Worm (Caenorhabditis elegans) whole organism, young adult: ENCODE measurements around the gene ZK813.5.

Source experiments
- C06A6.2 ChIP-seq: fragments of 200-800 bp; sonication (Bioruptor generic); conservative IDR thresholded peaks from 2 replicates; pipeline ENCODE4 v1.3.6; 2022; ENCODE audit warnings: missing genetic modification characterization, missing compliant biosample characterization
- C17E4.6 ChIP-seq: fragments of 200-800 bp; sonication (Bioruptor generic); IDR thresholded peaks from 2 replicates; pipeline ENCODE4 v1.3.6; 2022; ENCODE audit warnings: missing genetic modification reagents, missing genetic modification characterization, missing compliant biosample characterization
- F23B12.7 ChIP-seq: sonication (generic microtip); optimal IDR thresholded peaks from 2 replicates; lab custom pipeline; 2017; ENCODE audit warnings: missing genetic modification characterization, mild to moderate bottlenecking, missing compliant biosample characterization, antibody characterized with exemption, moderate library complexity; ENCODE audit not compliant: insufficient read depth
- F39B2.1 ChIP-seq: fragments of 200-800 bp; sonication (Bioruptor generic); IDR thresholded peaks from 2 replicates; pipeline ENCODE4 v1.3.6; 2022; ENCODE audit warnings: missing genetic modification reagents, missing genetic modification characterization, missing compliant biosample characterization
- ZK185.1 ChIP-seq: sonication (generic microtip); optimal IDR thresholded peaks from 2 replicates; lab custom pipeline; 2016; ENCODE audit warnings: mild to moderate bottlenecking, missing genetic modification characterization, missing compliant biosample characterization; ENCODE audit not compliant: poor library complexity, severe bottlenecking
- bed-1 ChIP-seq: fragments of 200-800 bp; sonication (Bioruptor generic); IDR thresholded peaks from 2 replicates; pipeline ENCODE4 v1.3.6; 2022; ENCODE audit warnings: missing genetic modification reagents, missing genetic modification characterization, missing compliant biosample characterization
- cebp-1 ChIP-seq, 2 experiments: fragments of 200-800 bp in 1 of 2; sonication (Bioruptor generic) in 1 of 2; sonication (generic microtip) in 1 of 2; IDR thresholded peaks in 1 of 2; optimal IDR thresholded peaks in 1 of 2; 2 replicates each; pipeline versions ENCODE4 v1.3.6 to Lab custom; 2017 to 2022; ENCODE audit warnings: missing compliant biosample characterization in 2 of 2, missing genetic modification characterization in 2 of 2, mild to moderate bottlenecking in 1 of 2, missing genetic modification reagents in 1 of 2, moderate library complexity in 1 of 2
- ceh-40 ChIP-seq: fragments of 200-800 bp; sonication (Bioruptor generic); IDR thresholded peaks from 2 replicates; pipeline ENCODE4 v1.3.6; 2022; ENCODE audit warnings: missing genetic modification characterization, missing compliant biosample characterization
- ceh-91 ChIP-seq: fragments of 200-800 bp; sonication (Bioruptor generic); IDR thresholded peaks from 2 replicates; pipeline ENCODE4 v1.3.6; 2022; ENCODE audit warnings: missing genetic modification reagents, missing genetic modification characterization, missing compliant biosample characterization
- chd-7 ChIP-seq: sonication (generic microtip); optimal IDR thresholded peaks from 2 replicates; lab custom pipeline; 2016; ENCODE audit warnings: mild to moderate bottlenecking, missing genetic modification characterization, moderate library complexity, missing compliant biosample characterization
- dox-1 ChIP-seq: fragments of 200-800 bp; sonication (Bioruptor generic); IDR thresholded peaks from 2 replicates; pipeline ENCODE4 v1.3.6; 2022; ENCODE audit warnings: missing genetic modification reagents, missing genetic modification characterization, missing compliant biosample characterization
- egl-44 ChIP-seq: fragments of 200-800 bp; sonication (Bioruptor generic); IDR thresholded peaks from 2 replicates; pipeline ENCODE4 v1.3.6; 2022; ENCODE audit warnings: missing genetic modification reagents, missing genetic modification characterization, missing compliant biosample characterization
- ekl-4 ChIP-seq: fragments of 200-800 bp; sonication (Bioruptor generic); IDR thresholded peaks from 2 replicates; pipeline ENCODE4 v1.3.6; 2022; ENCODE audit warnings: missing genetic modification reagents, missing genetic modification characterization, missing compliant biosample characterization
- fkh-3 ChIP-seq: sonication (generic microtip); optimal IDR thresholded peaks from 2 replicates; lab custom pipeline; 2016; ENCODE audit warnings: mild to moderate bottlenecking, missing genetic modification characterization, missing compliant biosample characterization
- him-1 ChIP-seq: sonication (generic microtip); optimal IDR thresholded peaks from 2 replicates; lab custom pipeline; 2016; ENCODE audit warnings: missing genotype, missing genetic modification reagents, missing genetic modification characterization, missing compliant biosample characterization
- hmg-20 ChIP-seq: fragments of 200-800 bp; sonication (Bioruptor generic); IDR thresholded peaks from 2 replicates; pipeline ENCODE4 v1.3.6; 2022; ENCODE audit warnings: missing genetic modification reagents, missing genetic modification characterization, missing compliant biosample characterization
- lin-35 ChIP-seq, 3 experiments: fragments of 150-350 bp in 2 of 3; sonication (generic microtip) in 1 of 3; optimal IDR thresholded peaks; 2 replicates each; lab custom pipeline; 2014 to 2018; ENCODE audit warnings: missing biosample characterization in 3 of 3, missing genetic modification characterization in 3 of 3, missing genetic modification reagents in 3 of 3
- lsl-1 ChIP-seq: fragments of 200-800 bp; sonication (Bioruptor generic); optimal IDR thresholded peaks from 2 replicates; lab custom pipeline; 2018; ENCODE audit warnings: mild to moderate bottlenecking, missing genetic modification characterization, moderate library complexity, missing compliant biosample characterization
- madf-3 ChIP-seq: fragments of 200-800 bp; sonication (Bioruptor generic); IDR thresholded peaks from 2 replicates; pipeline ENCODE4 v1.3.6; 2022; ENCODE audit warnings: missing genetic modification reagents, missing genetic modification characterization, missing compliant biosample characterization
- madf-8 ChIP-seq: fragments of 200-800 bp; sonication (Bioruptor generic); conservative IDR thresholded peaks from 2 replicates; pipeline ENCODE4 v1.3.6; 2022; ENCODE audit warnings: missing genetic modification reagents, missing genetic modification characterization, missing compliant biosample characterization
- mel-28 ChIP-seq: sonication (generic microtip); optimal IDR thresholded peaks from 2 replicates; lab custom pipeline; 2016; ENCODE audit warnings: borderline replicate concordance, mild to moderate bottlenecking, missing genetic modification characterization, missing compliant biosample characterization
- nhr-179 ChIP-seq: sonication (generic microtip); optimal IDR thresholded peaks from 2 replicates; lab custom pipeline; 2016; ENCODE audit warnings: mild to moderate bottlenecking, missing genetic modification characterization, missing compliant biosample characterization
- nhr-27 ChIP-seq: fragments of 200-800 bp; sonication (Bioruptor generic); optimal IDR thresholded peaks from 2 replicates; lab custom pipeline; 2018; ENCODE audit warnings: mild to moderate bottlenecking, missing genetic modification characterization, moderate library complexity, missing compliant biosample characterization
- pha-4 ChIP-seq: fragments of 150-350 bp; sonication (generic microtip); optimal IDR thresholded peaks from 2 replicates; lab custom pipeline; 2014; ENCODE audit warnings: missing biosample characterization, missing genetic modification reagents, missing genetic modification characterization
- rec-8 ChIP-seq, 2 experiments: sonication (generic microtip); optimal IDR thresholded peaks; 2 replicates each; lab custom pipeline; 2016; ENCODE audit warnings: mild to moderate bottlenecking in 2 of 2, missing genetic modification characterization in 2 of 2, missing genetic modification reagents in 2 of 2, missing genotype in 2 of 2, missing biosample characterization in 1 of 2, missing compliant biosample characterization in 1 of 2, moderate library complexity in 1 of 2
- sdz-38 ChIP-seq: sonication (generic microtip); optimal IDR thresholded peaks from 2 replicates; lab custom pipeline; 2016; ENCODE audit warnings: missing genotype, missing genetic modification characterization, missing compliant biosample characterization
- snpc-1.1 ChIP-seq: sonication (generic microtip); optimal IDR thresholded peaks from 2 replicates; lab custom pipeline; 2017; ENCODE audit warnings: missing genetic modification characterization, mild to moderate bottlenecking, missing compliant biosample characterization, antibody characterized with exemption, moderate library complexity, missing genotype, missing genetic modification reagents; ENCODE audit not compliant: insufficient read depth
- snpc-4 ChIP-seq, 5 experiments: fragments of 150-350 bp in 1 of 5; sonication (generic microtip) in 4 of 5; optimal IDR thresholded peaks; 2 replicates each; lab custom pipeline; 2014 to 2018; ENCODE audit warnings: missing genetic modification characterization in 5 of 5, missing biosample characterization in 3 of 5, antibody characterized with exemption in 2 of 5, mild to moderate bottlenecking in 2 of 5, missing compliant biosample characterization in 2 of 5, missing genotype in 2 of 5, moderate library complexity in 2 of 5, missing genetic modification reagents in 1 of 5
- somi-1 ChIP-seq: fragments of 200-800 bp; sonication (Bioruptor generic); optimal IDR thresholded peaks from 2 replicates; lab custom pipeline; 2018; ENCODE audit warnings: mild to moderate bottlenecking, missing genetic modification characterization, missing compliant biosample characterization
- tlf-1 ChIP-seq: fragments of 200-800 bp; sonication (Bioruptor generic); optimal IDR thresholded peaks from 2 replicates; lab custom pipeline; 2018; ENCODE audit warnings: mild to moderate bottlenecking, missing genetic modification characterization, missing compliant biosample characterization
- unc-130 ChIP-seq: sonication (generic microtip); optimal IDR thresholded peaks from 2 replicates; lab custom pipeline; 2016; ENCODE audit warnings: missing genetic modification reagents, missing genetic modification characterization, missing compliant biosample characterization
- xnd-1 ChIP-seq: sonication (generic microtip); optimal IDR thresholded peaks from 2 replicates; lab custom pipeline; 2016; ENCODE audit warnings: missing genotype, missing genetic modification reagents, missing genetic modification characterization, missing compliant biosample characterization
- zfh-2 ChIP-seq: fragments of 200-800 bp; sonication (Bioruptor generic); conservative IDR thresholded peaks from 2 replicates; pipeline ENCODE4 v1.3.6; 2022; ENCODE audit warnings: missing genetic modification reagents, missing genetic modification characterization, missing compliant biosample characterization
- ztf-25 ChIP-seq: fragments of 200-800 bp; sonication (Bioruptor generic); IDR thresholded peaks from 2 replicates; pipeline ENCODE4 v1.3.6; 2022; ENCODE audit warnings: missing genetic modification reagents, missing genetic modification characterization, missing compliant biosample characterization
- ztf-3 ChIP-seq: fragments of 200-800 bp; sonication (Bioruptor generic); optimal IDR thresholded peaks from 2 replicates; lab custom pipeline; 2018; ENCODE audit warnings: mild to moderate bottlenecking, missing genetic modification characterization, missing compliant biosample characterization

Gene ZK813.5

DNA sequence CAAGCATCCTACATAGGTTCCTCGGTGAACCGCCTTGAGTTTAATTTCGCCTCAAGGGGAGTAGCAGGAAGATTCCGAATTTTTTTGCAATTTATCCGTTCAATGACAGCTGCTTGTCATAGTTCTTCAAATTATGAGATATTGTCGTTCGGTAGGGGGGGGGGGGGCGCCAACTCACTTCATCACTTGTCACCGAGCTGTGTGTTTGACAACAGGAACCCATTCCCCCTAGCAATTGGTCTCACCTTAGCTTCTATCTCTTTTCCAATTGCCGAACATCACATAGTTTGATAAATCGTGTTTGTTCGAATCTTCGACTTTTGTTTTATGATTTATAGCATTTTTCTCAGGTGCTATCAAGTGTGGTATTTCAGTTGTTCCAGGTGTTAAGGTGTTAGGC is 43.6 kb upstream of the ZK813.5 start:
- no peak for TF ChIP-seq snpc-4 (GFP tag; optimal IDR thresholded peaks at IDR 0.05; lab: Kevin White, UChicago)
- no peak for TF ChIP-seq snpc-4 (tag; optimal IDR thresholded peaks at IDR 0.05; lab: Kevin White, UChicago)
- no peak for TF ChIP-seq tlf-1 (GFP tag; lab: Kevin White, UChicago)
- no peak for TF ChIP-seq madf-8

DNA sequence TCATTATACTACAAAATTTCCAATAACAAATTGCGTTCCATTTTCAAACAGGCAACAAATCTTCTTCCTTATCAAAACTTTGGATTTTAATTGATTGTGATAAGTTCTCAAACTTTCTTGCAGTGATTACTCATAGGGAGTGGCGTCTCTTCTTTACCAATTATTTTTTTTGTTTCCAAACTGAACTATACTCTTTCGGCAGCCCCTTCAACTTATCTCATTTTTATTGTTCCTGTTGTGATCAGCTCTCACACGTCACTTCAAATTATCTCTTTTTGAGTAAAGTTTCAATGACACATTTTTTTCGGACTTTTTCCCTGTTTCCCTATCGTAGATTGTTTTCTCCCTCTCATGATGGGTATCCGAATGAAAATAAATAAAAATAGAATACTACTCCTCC is 41.4 kb upstream of the ZK813.5 start:
- no peak for TF ChIP-seq dox-1 (GFP tag; lab: Robert Waterston, UW)
- no peak for TF ChIP-seq ceh-40 (GFP tag; lab: Robert Waterston, UW)
- TF ChIP-seq madf-3 (GFP tag; lab: Robert Waterston, UW), result no peak
- TF ChIP-seq ztf-3, result no peak
- TF ChIP-seq lsl-1, result no peak

DNA sequence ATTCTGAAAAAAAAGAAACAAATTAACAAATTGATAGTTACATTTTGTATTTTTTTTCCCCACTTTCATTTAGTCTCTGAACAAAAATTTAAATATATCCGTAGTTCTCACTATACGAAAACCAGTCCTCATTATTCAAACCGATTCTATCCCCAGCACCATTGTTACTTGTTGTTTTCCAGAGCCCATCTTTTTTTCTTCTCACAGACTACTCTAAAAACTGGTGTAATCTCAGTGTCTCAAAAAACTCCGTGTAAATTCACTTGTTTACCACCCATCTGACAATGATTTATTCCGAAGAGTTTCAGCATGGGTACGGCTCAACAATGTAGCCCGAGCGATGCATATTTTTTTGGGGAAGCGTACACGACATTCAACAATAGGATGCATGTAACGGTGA is 38.0 kb upstream of the ZK813.5 start, which contains the start of gene C12D12.3:
C12D12.3 (plus strand) TSS at position 301 of the 400 bp plus-strand sequence.
- no peak for TF ChIP-seq egl-44 (GFP tag; lab: Robert Waterston, UW)
- TF ChIP-seq lin-35 (GFP tag; optimal IDR thresholded peaks at IDR 0.05; lab: Kevin White, UChicago), result no peak
- TF ChIP-seq rec-8 (tag; optimal IDR thresholded peaks at IDR 0.05; lab: Kevin White, UChicago), result no peak
- no peak for TF ChIP-seq him-1
- no peak for TF ChIP-seq zfh-2 (GFP tag; lab: Robert Waterston, UW)
- TF ChIP-seq dox-1 (GFP tag; lab: Robert Waterston, UW), result no peak
- no peak for TF ChIP-seq nhr-27 (tag; lab: Kevin White, UChicago)
- TF ChIP-seq bed-1 (GFP tag; lab: Robert Waterston, UW), result no peak
- TF ChIP-seq ekl-4 (GFP tag; lab: Robert Waterston, UW), result no peak
- no peak for TF ChIP-seq ztf-25 (GFP tag; lab: Robert Waterston, UW)
- TF ChIP-seq F39B2.1 (GFP tag; lab: Robert Waterston, UW), result no peak
- no peak for TF ChIP-seq ceh-91
- TF ChIP-seq mel-28 (tag; lab: Kevin White, UChicago), result no peak
- TF ChIP-seq nhr-179 (tag; lab: Kevin White, UChicago), result no peak
- no peak for TF ChIP-seq somi-1 (GFP tag; lab: Kevin White, UChicago)
- no peak for TF ChIP-seq C17E4.6 (GFP tag; lab: Robert Waterston, UW)
- no peak for TF ChIP-seq C06A6.2 (GFP tag; lab: Robert Waterston, UW)
- TF ChIP-seq ZK185.1 (tag; lab: Kevin White, UChicago), result no peak

DNA sequence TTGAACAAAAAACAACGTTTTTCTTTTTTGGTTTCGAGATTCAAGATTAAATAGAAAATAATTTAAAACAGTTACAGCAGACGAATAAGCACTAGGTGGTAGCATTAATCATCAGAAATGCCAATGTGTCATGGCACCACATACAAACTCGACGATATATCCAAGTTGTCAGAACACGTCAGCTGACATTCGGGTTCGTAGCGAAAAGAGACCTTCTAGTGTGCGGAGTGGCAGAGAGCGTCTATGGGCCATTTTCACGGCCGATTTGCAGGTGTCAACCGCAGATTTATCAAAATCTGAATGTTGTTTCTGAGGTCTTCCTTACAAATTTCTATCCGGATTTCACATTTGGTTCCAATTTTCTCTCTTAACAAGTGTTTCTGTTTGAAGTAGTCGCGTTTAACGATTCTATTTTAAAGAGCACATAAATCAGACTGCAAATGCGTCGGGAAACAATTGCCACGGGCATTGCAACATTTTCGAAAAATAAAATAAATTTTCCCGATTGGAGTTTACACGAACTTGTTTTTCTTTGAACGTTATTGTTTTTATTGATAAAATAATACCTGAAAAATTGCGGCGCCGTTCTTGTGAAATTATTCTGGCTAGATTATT is 37.2 kb upstream of the ZK813.5 start:
- no peak for TF ChIP-seq xnd-1

DNA sequence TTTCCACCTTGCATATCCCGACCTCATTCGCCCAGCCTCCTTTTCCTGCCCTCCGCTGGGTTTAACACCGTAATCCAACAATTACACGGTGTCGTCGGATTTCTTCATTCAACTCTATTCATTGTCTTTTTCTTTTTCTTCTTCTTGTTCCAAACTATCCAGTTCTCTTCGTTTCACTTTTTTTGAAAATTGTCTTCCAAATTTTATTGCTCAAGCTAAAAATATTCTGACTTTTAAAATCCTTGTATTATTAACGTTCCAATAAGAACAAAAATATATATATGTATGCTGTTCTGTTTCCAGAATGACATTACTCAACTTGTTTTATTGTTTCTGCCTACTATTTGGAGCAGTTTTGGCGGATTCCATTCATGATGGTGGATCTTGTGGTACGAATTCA is 28.9 kb upstream of the ZK813.5 start, which contains the start of gene wrt-6:
wrt-6 (plus strand) TSS at position 301 of the 400 bp plus-strand sequence.
- TF ChIP-seq ekl-4 (GFP tag; lab: Robert Waterston, UW) (no peak), unc-130 (GFP tag; lab: Kevin White, UChicago) (no peak), fkh-3 (no peak), hmg-20 (GFP tag; lab: Robert Waterston, UW) (no peak), chd-7 (tag; lab: Kevin White, UChicago) (no peak), pha-4 (tag; lab: Kevin White, UChicago) (no peak), F23B12.7 (no peak), egl-44 (GFP tag; lab: Robert Waterston, UW) (no peak), snpc-1.1 (tag; lab: Kevin White, UChicago) (no peak), cebp-1 (GFP tag; IDR thresholded peaks at IDR 0.05; lab: Robert Waterston, UW) (no peak), cebp-1 (tag; optimal IDR thresholded peaks at IDR 0.05; lab: Kevin White, UChicago) (no peak), C17E4.6 (GFP tag; lab: Robert Waterston, UW) (no peak), sdz-38 (no peak)
- TF ChIP-seq, all 124 proteins: peak for 0
